Fruit fly (Drosophila melanogaster): ENCODE results near the gene Pdhb.

Pdhb gene

dm6 chr3R:29112398-29113150 lies at the start of gene Pdhb, which contains the start of gene alpha-Man-Ib:
Gene Pdhb (plus strand): TSS chr3R:29113071.
Gene alpha-Man-Ib (minus strand): TSS chr3R:29112822.
- no peak for TF ChIP-seq CG8478 (optimal IDR thresholded peaks at IDR 0.05)
- no peak for TF ChIP-seq CTCF (optimal IDR thresholded peaks at IDR 0.05)

- TF ChIP-seq CG8478 (optimal IDR thresholded peaks at IDR 0.05): no peak
- peak in 1 of 2 experiments; percentile 30 for TF ChIP-seq CTCF (optimal IDR thresholded peaks at IDR 0.05)
Measured at dm6 chr3R:29063207-29063920, 49.5 kb upstream of the Pdhb start.

dm6 chr3R:29063921-29064460 lies 48.9 kb upstream of the Pdhb start:
- peak in 1 of 2 experiments; percentile 11 for TF ChIP-seq CTCF (optimal IDR thresholded peaks at IDR 0.05)
- no peak for TF ChIP-seq CG8478 (optimal IDR thresholded peaks at IDR 0.05)

dm6 chr3R:29064682-29065100 lies 48.2 kb upstream of the Pdhb start:
- TF ChIP-seq CTCF (optimal IDR thresholded peaks at IDR 0.05): no peak
- no peak for TF ChIP-seq CG8478 (optimal IDR thresholded peaks at IDR 0.05)

- TF ChIP-seq CTCF (optimal IDR thresholded peaks at IDR 0.05): no peak
- TF ChIP-seq CG8478 (optimal IDR thresholded peaks at IDR 0.05): no peak
Measured at dm6 chr3R:29066285-29066684, 46.6 kb upstream of the Pdhb start.

dm6 chr3R:29067091-29067490 lies 45.8 kb upstream of the Pdhb start:
- no peak for TF ChIP-seq CG8478 (optimal IDR thresholded peaks at IDR 0.05)
- TF ChIP-seq CTCF (optimal IDR thresholded peaks at IDR 0.05): no peak

dm6 chr3R:29068430-29069207 lies 44.3 kb upstream of the Pdhb start:
- TF ChIP-seq CG8478 (optimal IDR thresholded peaks at IDR 0.05) (no peak), CTCF (optimal IDR thresholded peaks at IDR 0.05) (no peak)

- TF ChIP-seq CG8478 (optimal IDR thresholded peaks at IDR 0.05): no peak
- no peak for TF ChIP-seq CTCF (optimal IDR thresholded peaks at IDR 0.05)
Measured at dm6 chr3R:29069208-29070072, 43.4 kb upstream of the Pdhb start.

dm6 chr3R:29071141-29071540 lies 41.7 kb upstream of the Pdhb start:
- TF ChIP-seq CG8478 (optimal IDR thresholded peaks at IDR 0.05) (no peak), CTCF (optimal IDR thresholded peaks at IDR 0.05) (no peak)

- TF ChIP-seq CTCF (optimal IDR thresholded peaks at IDR 0.05) (no peak), CG8478 (optimal IDR thresholded peaks at IDR 0.05) (no peak)
Measured at dm6 chr3R:29072834-29073233, 40.0 kb upstream of the Pdhb start.

- no peak for TF ChIP-seq CTCF (optimal IDR thresholded peaks at IDR 0.05)
- no peak for TF ChIP-seq CG8478 (optimal IDR thresholded peaks at IDR 0.05)
Measured at dm6 chr3R:29074001-29074609, 38.8 kb upstream of the Pdhb start.

- TF ChIP-seq CTCF (optimal IDR thresholded peaks at IDR 0.05) (no peak), CG8478 (optimal IDR thresholded peaks at IDR 0.05) (no peak)
Measured at dm6 chr3R:29075631-29076398, 37.1 kb upstream of the Pdhb start.

dm6 chr3R:29076609-29077008 lies 36.3 kb upstream of the Pdhb start:
- TF ChIP-seq CTCF (optimal IDR thresholded peaks at IDR 0.05) (no peak), CG8478 (optimal IDR thresholded peaks at IDR 0.05) (no peak)
